Fruit fly (Drosophila melanogaster) whole organism, adult: Measurements from ENCODE around the gene CG13066.

Experiments used
- CG11617 ChIP-seq: fragments of 200-800 bp; sonication (Bioruptor generic); optimal IDR thresholded peaks from 2 replicates; lab custom pipeline; 2017; ENCODE audit warnings: mild to moderate bottlenecking, missing biosample characterization, missing genetic modification reagents, missing genetic modification characterization
- CG12768 ChIP-seq: fragments of 200-800 bp; sonication (Bioruptor generic); optimal IDR thresholded peaks from 2 replicates; lab custom pipeline; 2017; ENCODE audit warnings: missing biosample characterization, missing genetic modification characterization, mild to moderate bottlenecking, moderate library complexity, missing genetic modification reagents
- CG14711 ChIP-seq: fragments of 200-800 bp; sonication (Bioruptor generic); optimal IDR thresholded peaks from 2 replicates; lab custom pipeline; 2018; ENCODE audit warnings: missing biosample characterization, mild to moderate bottlenecking, missing genetic modification characterization, moderate library complexity
- CG33017 ChIP-seq: fragments of 200-800 bp; sonication (Bioruptor generic); optimal IDR thresholded peaks from 2 replicates; lab custom pipeline; 2018; ENCODE audit warnings: missing biosample characterization, mild to moderate bottlenecking, missing genetic modification characterization, moderate library complexity
- CG5204 ChIP-seq: fragments of 200-800 bp; sonication (Bioruptor generic); optimal IDR thresholded peaks from 2 replicates; lab custom pipeline; 2016; ENCODE audit warnings: missing biosample characterization, missing genetic modification characterization
- CG7045 ChIP-seq: fragments of 200-800 bp; sonication (Bioruptor generic); optimal IDR thresholded peaks from 2 replicates; lab custom pipeline; 2017; ENCODE audit warnings: missing biosample characterization, mild to moderate bottlenecking, missing genetic modification characterization
- CG7101 ChIP-seq: fragments of 200-800 bp; sonication (Bioruptor generic); optimal IDR thresholded peaks from 2 replicates; lab custom pipeline; 2018; ENCODE audit warnings: missing biosample characterization, mild to moderate bottlenecking, missing genetic modification characterization, moderate library complexity
- Clk ChIP-seq: fragments of 200-800 bp; sonication (Bioruptor generic); optimal IDR thresholded peaks from 2 replicates; lab custom pipeline; 2017; ENCODE audit warnings: missing biosample characterization, missing genetic modification characterization
- Crg-1 ChIP-seq: fragments of 200-800 bp; sonication (Bioruptor generic); optimal IDR thresholded peaks from 2 replicates; lab custom pipeline; 2016; ENCODE audit warnings: missing biosample characterization, missing genetic modification characterization
- Hr96 ChIP-seq: fragments of 200-800 bp; sonication (Bioruptor generic); optimal IDR thresholded peaks from 2 replicates; lab custom pipeline; 2016; ENCODE audit warnings: missing biosample characterization, missing genetic modification characterization
- Mnt ChIP-seq: fragments of 200-800 bp; sonication (Bioruptor generic); optimal IDR thresholded peaks from 2 replicates; lab custom pipeline; 2016; ENCODE audit warnings: missing biosample characterization, mild to moderate bottlenecking, missing genetic modification characterization
- bab1 ChIP-seq: fragments of 200-800 bp; sonication (Bioruptor generic); optimal IDR thresholded peaks from 3 replicates; lab custom pipeline; 2019; ENCODE audit warnings: missing biosample characterization, mild to moderate bottlenecking, missing genetic modification characterization, moderate library complexity
- cic ChIP-seq: fragments of 200-800 bp; sonication (Bioruptor generic); optimal IDR thresholded peaks from 2 replicates; lab custom pipeline; 2017; ENCODE audit warnings: missing biosample characterization, mild to moderate bottlenecking, missing genetic modification characterization, moderate library complexity
- cnc ChIP-seq, 2 experiments: fragments of >200 bp; optimal IDR thresholded peaks; 2 replicates each; lab custom pipeline; 2017
- kay ChIP-seq: fragments of 200-800 bp; sonication (Bioruptor generic); peaks from one replicate; lab custom pipeline; 2016; ENCODE audit warnings: missing biosample characterization, missing genetic modification characterization, borderline replicate concordance
- ovo ChIP-seq: fragments of 200-800 bp; sonication (Bioruptor generic); optimal IDR thresholded peaks from 2 replicates; lab custom pipeline; 2016; ENCODE audit warnings: missing biosample characterization, missing genetic modification characterization
- pad ChIP-seq: fragments of 200-800 bp; sonication (Bioruptor generic); optimal IDR thresholded peaks from 3 replicates; lab custom pipeline; 2017; ENCODE audit warnings: missing biosample characterization, missing genetic modification characterization, mild to moderate bottlenecking, moderate library complexity, missing genetic modification reagents
- tj ChIP-seq: fragments of 200-800 bp; sonication (Bioruptor generic); optimal IDR thresholded peaks from 3 replicates; lab custom pipeline; 2017; ENCODE audit warnings: missing biosample characterization, mild to moderate bottlenecking, missing genetic modification characterization, moderate library complexity
- toe ChIP-seq: fragments of 200-800 bp; sonication (Bioruptor generic); optimal IDR thresholded peaks from 2 replicates; lab custom pipeline; 2016; ENCODE audit warnings: missing biosample characterization, missing genetic modification characterization

Gene CG13066

dm6 chr3L:16309972-16310371, 37.3 kb downstream of the CG13066 start:
- TF ChIP-seq CG5204 (GFP tag; lab: Kevin White, UChicago) = peak; percentile 32
- TF ChIP-seq CG11617 (GFP tag; lab: Kevin White, UChicago) = no peak

dm6 chr3L:16313985-16314384, 41.3 kb downstream of the CG13066 start, which contains the start of gene CG13062:
Gene CG13062 (plus strand): TSS chr3L:16314285.
- TF ChIP-seq Mnt (GFP tag; lab: Kevin White, UChicago) = no peak
- no peak for TF ChIP-seq kay (GFP tag; lab: Kevin White, UChicago)
- TF ChIP-seq pad (GFP tag; lab: Kevin White, UChicago) = no peak
- no peak for TF ChIP-seq CG14711 (tag; lab: Kevin White, UChicago)
- TF ChIP-seq ovo (GFP tag; lab: Kevin White, UChicago) = no peak
- TF ChIP-seq CG12768 = no peak
- TF ChIP-seq CG5204 (GFP tag; lab: Kevin White, UChicago) = no peak
- TF ChIP-seq cic (GFP tag; lab: Kevin White, UChicago) = no peak
- TF ChIP-seq Clk (GFP tag; lab: Kevin White, UChicago) = no peak
- TF ChIP-seq cnc (optimal IDR thresholded peaks at IDR 0.05; lab: Kevin White, UChicago) = no peak
- no peak for TF ChIP-seq Crg-1
- no peak for TF ChIP-seq Hr96 (GFP tag; lab: Kevin White, UChicago)
- TF ChIP-seq CG33017 (tag; lab: Kevin White, UChicago) = no peak
- no peak for TF ChIP-seq CG7101

- TF ChIP-seq cnc (optimal IDR thresholded peaks at IDR 0.05; lab: Kevin White, UChicago) (no peak), CG14711 (tag; lab: Kevin White, UChicago) (no peak), bab1 (no peak), CG7045 (GFP tag; lab: Kevin White, UChicago) (no peak), Mnt (GFP tag; lab: Kevin White, UChicago) (no peak), Hr96 (GFP tag; lab: Kevin White, UChicago) (no peak), CG7101 (no peak), toe (GFP tag; lab: Kevin White, UChicago) (no peak), Crg-1 (no peak), cic (GFP tag; lab: Kevin White, UChicago) (no peak), CG12768 (no peak), pad (GFP tag; lab: Kevin White, UChicago) (no peak), tj (GFP tag; lab: Kevin White, UChicago) (no peak), CG33017 (tag; lab: Kevin White, UChicago) (no peak)
Measured at dm6 chr3L:16317724-16318123, 45.0 kb downstream of the CG13066 start, which contains the start of gene Nplp3. Gene Nplp3 (plus strand): TSS chr3L:16318024.

dm6 chr3L:16319399-16319906, 46.7 kb downstream of the CG13066 start, which contains the start of the genes CG13041 and CG13060:
Gene CG13041 (minus strand): TSS chr3L:16319526.
Gene CG13060 (plus strand): TSS chr3L:16319856.
- TF ChIP-seq CG5204 (GFP tag; lab: Kevin White, UChicago) (no peak), toe (GFP tag; lab: Kevin White, UChicago) (no peak), tj (GFP tag; lab: Kevin White, UChicago) (no peak), Clk (GFP tag; lab: Kevin White, UChicago) (no peak), Crg-1 (no peak), CG33017 (tag; lab: Kevin White, UChicago) (no peak), ovo (GFP tag; lab: Kevin White, UChicago) (no peak), bab1 (no peak), pad (GFP tag; lab: Kevin White, UChicago) (no peak), cic (GFP tag; lab: Kevin White, UChicago) (no peak), kay (GFP tag; lab: Kevin White, UChicago) (no peak), CG12768 (no peak)

- TF ChIP-seq CG33017 (tag; lab: Kevin White, UChicago) (no peak), CG11617 (GFP tag; lab: Kevin White, UChicago) (no peak), CG14711 (tag; lab: Kevin White, UChicago) (no peak), Mnt (GFP tag; lab: Kevin White, UChicago) (no peak), cnc (optimal IDR thresholded peaks at IDR 0.05; lab: Kevin White, UChicago) (no peak), CG7045 (GFP tag; lab: Kevin White, UChicago) (no peak), kay (GFP tag; lab: Kevin White, UChicago) (no peak), CG7101 (no peak), CG12768 (no peak), tj (GFP tag; lab: Kevin White, UChicago) (no peak), pad (GFP tag; lab: Kevin White, UChicago) (no peak)
Measured at dm6 chr3L:16321172-16321571, 48.5 kb downstream of the CG13066 start, which contains the start of gene CG42718. Gene CG42718 (minus strand): TSS chr3L:16321272.
